2 fruit fly cellular contexts compared by ENCODE assay signal in the genomic region with DNA sequence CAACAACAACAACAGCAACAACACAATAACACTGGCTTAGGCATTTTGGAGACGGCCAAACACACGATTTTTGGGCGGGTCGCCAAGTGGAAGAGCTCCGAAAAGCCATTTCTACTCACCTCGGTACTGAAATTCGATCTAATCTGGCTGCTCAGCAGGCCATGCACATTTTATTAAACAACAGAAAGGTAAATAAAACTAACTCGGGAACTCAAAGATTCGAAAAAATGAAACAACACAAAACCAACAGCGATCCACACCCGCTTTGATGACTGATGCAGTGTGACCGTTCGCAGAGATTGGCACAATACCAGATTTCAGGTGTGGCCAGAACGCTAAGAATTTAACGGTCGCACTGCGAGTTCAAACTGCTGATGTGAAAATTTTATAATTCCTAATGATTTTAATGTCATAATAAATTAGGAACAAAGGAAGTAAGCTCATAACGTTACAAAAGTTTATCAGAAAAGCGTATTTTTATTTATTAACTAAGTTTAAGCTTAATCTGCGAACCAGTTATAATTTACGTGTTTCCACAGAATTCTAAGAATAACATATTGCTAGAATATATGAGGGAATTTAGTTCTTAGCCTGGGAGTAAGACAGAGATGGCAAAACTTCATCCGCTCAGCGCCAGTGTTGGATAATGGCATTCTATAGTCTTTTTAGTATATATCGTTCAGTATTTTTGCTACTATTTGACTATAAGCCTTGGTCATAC.
A peak's percentile ranks its signal among the peaks of the same experiment; 100 is the strongest.
TF ChIP-seq lines count a peak whose summit lies in the region.

TSS of gene Mcr (minus strand) at position 291 of the 721 bp plus-strand sequence.

TF ChIP-seq in whole organism, embryonic, 481 proteins besides CTCF, POLR2A, EP300 and RAD21 (continued from another document and continues in another):
- TF ChIP-seq Dek (tag; optimal IDR thresholded peaks at IDR 0.05; lab: Kevin White, UChicago), result peak; percentile 14
- TF ChIP-seq chif (GFP tag; optimal IDR thresholded peaks at IDR 0.05; lab: Kevin White, UChicago), result no peak
- TF ChIP-seq lilli (GFP tag; optimal IDR thresholded peaks at IDR 0.05; lab: Kevin White, UChicago), result peak; percentile 51
- TF ChIP-seq gfzf (GFP tag; optimal IDR thresholded peaks at IDR 0.05; lab: Kevin White, UChicago), result peak; percentile 88
- TF ChIP-seq CG4854 (GFP tag; optimal IDR thresholded peaks at IDR 0.05; lab: Kevin White, UChicago), result peak; percentile 2
- peak; percentile 34; the same call in 1 of the 3 replicates for TF ChIP-seq CG17361 (GFP tag; IDR thresholded peaks at IDR 0.05; lab: Robert Waterston, UW)
- peak; percentile 18 for TF ChIP-seq mam (GFP tag; optimal IDR thresholded peaks at IDR 0.05; lab: Kevin White, UChicago)
- TF ChIP-seq Rfx (GFP tag; IDR thresholded peaks at IDR 0.05; lab: Robert Waterston, UW), result peak; percentile 64
- TF ChIP-seq Scr (GFP tag; IDR thresholded peaks at IDR 0.05; lab: Robert Waterston, UW; ENCODE audit: partially characterized antibody), result peak; percentile 61
- TF ChIP-seq kay (GFP tag; optimal IDR thresholded peaks at IDR 0.05; lab: Kevin White, UChicago), result peak; percentile 50
- TF ChIP-seq D (optimal IDR thresholded peaks at IDR 0.05; lab: Kevin White, UChicago), result peak; percentile 47
- TF ChIP-seq D (GFP tag; optimal IDR thresholded peaks at IDR 0.05; lab: Kevin White, UChicago), result no peak
- TF ChIP-seq so (GFP tag; IDR thresholded peaks at IDR 0.05; lab: Robert Waterston, UW), result no peak
- peak; percentile 60 for TF ChIP-seq MESR4 (GFP tag; optimal IDR thresholded peaks at IDR 0.05; lab: Kevin White, UChicago)
- peak; percentile 23; the same call in 1 of the 2 replicates for TF ChIP-seq hbn (GFP tag; IDR thresholded peaks at IDR 0.05; lab: Robert Waterston, UW; ENCODE audit: partially characterized antibody)
- TF ChIP-seq CG18476 (GFP tag; optimal IDR thresholded peaks at IDR 0.05; lab: Kevin White, UChicago), result peak; percentile 38
- TF ChIP-seq prd (optimal IDR thresholded peaks at IDR 0.05; lab: Kevin White, UChicago), result no peak
- peak; percentile 28; the same call in 1 of the 3 replicates for TF ChIP-seq prd (GFP tag; IDR thresholded peaks at IDR 0.05; lab: Robert Waterston, UW)
- peak; percentile 8 for TF ChIP-seq CG1602 (GFP tag; optimal IDR thresholded peaks at IDR 0.05; lab: Kevin White, UChicago)
- no peak for TF ChIP-seq Asciz (GFP tag; optimal IDR thresholded peaks at IDR 0.05; lab: Kevin White, UChicago)
- no peak for TF ChIP-seq CG6813 (GFP tag; optimal IDR thresholded peaks at IDR 0.05; lab: Kevin White, UChicago)
- peak; percentile 48 for TF ChIP-seq nmo (GFP tag; optimal IDR thresholded peaks at IDR 0.05; lab: Kevin White, UChicago)
- TF ChIP-seq gem (tag; optimal IDR thresholded peaks at IDR 0.05; lab: Kevin White, UChicago), result peak; percentile 28
- peak; percentile 28 for TF ChIP-seq Bgb (GFP tag; IDR thresholded peaks at IDR 0.05; lab: Robert Waterston, UW; ENCODE audit: partially characterized antibody)
- TF ChIP-seq CG12391 (tag; optimal IDR thresholded peaks at IDR 0.05; lab: Kevin White, UChicago), result peak; percentile 31
- TF ChIP-seq Stat92E (GFP tag; optimal IDR thresholded peaks at IDR 0.05; lab: Kevin White, UChicago), result peak in 1 of 3 experiments; percentile 71
- TF ChIP-seq CG8359 (GFP tag; optimal IDR thresholded peaks at IDR 0.05; lab: Kevin White, UChicago; ENCODE audit: borderline replicate concordance), result no peak
- peak; percentile 0 for TF ChIP-seq HLHmδ (GFP tag; optimal IDR thresholded peaks at IDR 0.05; lab: Kevin White, UChicago)
- TF ChIP-seq oc (tag; optimal IDR thresholded peaks at IDR 0.05; lab: Kevin White, UChicago), result no peak
- TF ChIP-seq Fer1 (GFP tag; optimal IDR thresholded peaks at IDR 0.05; lab: Kevin White, UChicago), result no peak
- TF ChIP-seq Neu2 (GFP tag; optimal IDR thresholded peaks at IDR 0.05; lab: Kevin White, UChicago; ENCODE audit: borderline replicate concordance), result peak; percentile 19
- peak; percentile 28 for TF ChIP-seq CG13775 (GFP tag; optimal IDR thresholded peaks at IDR 0.05; lab: Kevin White, UChicago)
- no peak for TF ChIP-seq bowl (GFP tag; IDR thresholded peaks at IDR 0.05; lab: Robert Waterston, UW)
- TF ChIP-seq Fer3 (tag; optimal IDR thresholded peaks at IDR 0.05; lab: Kevin White, UChicago), result no peak
- TF ChIP-seq Hr3 (GFP tag; optimal IDR thresholded peaks at IDR 0.05; lab: Kevin White, UChicago), result no peak
- peak; percentile 33 for TF ChIP-seq Xbp1 (GFP tag; optimal IDR thresholded peaks at IDR 0.05; lab: Kevin White, UChicago)
- TF ChIP-seq inv (GFP tag; IDR thresholded peaks at IDR 0.05; lab: Robert Waterston, UW; ENCODE audit: partially characterized antibody), result peak; percentile 35; the same call in 1 of the 2 replicates
- TF ChIP-seq croc (GFP tag; conservative IDR thresholded peaks at IDR 0.05; lab: Robert Waterston, UW), result no peak
- peak; percentile 9 for TF ChIP-seq Chrac-16 (GFP tag; optimal IDR thresholded peaks at IDR 0.05; lab: Kevin White, UChicago)
- TF ChIP-seq CG2712 (tag; optimal IDR thresholded peaks at IDR 0.05; lab: Kevin White, UChicago), result peak; percentile 34
- TF ChIP-seq CG4820 (GFP tag; optimal IDR thresholded peaks at IDR 0.05; lab: Kevin White, UChicago), result peak; percentile 6
- TF ChIP-seq unc-4 (GFP tag; IDR thresholded peaks at IDR 0.05; lab: Robert Waterston, UW; ENCODE audit: partially characterized antibody), result peak; percentile 57
- peak; percentile 8 for TF ChIP-seq CG4424 (GFP tag; optimal IDR thresholded peaks at IDR 0.05; lab: Kevin White, UChicago)
- TF ChIP-seq HLH4C (GFP tag; IDR thresholded peaks at IDR 0.05; lab: Robert Waterston, UW; ENCODE audit: partially characterized antibody), result peak; percentile 42; the same call in 1 of the 3 replicates
- TF ChIP-seq Opbp (GFP tag; IDR thresholded peaks at IDR 0.05; lab: Robert Waterston, UW; ENCODE audit: partially characterized antibody), result peak; percentile 50; the same call in 1 of the 3 replicates
- TF ChIP-seq ash1 (GFP tag; optimal IDR thresholded peaks at IDR 0.05; lab: Kevin White, UChicago), result no peak
- TF ChIP-seq pzg (GFP tag; optimal IDR thresholded peaks at IDR 0.05; lab: Kevin White, UChicago), result peak; percentile 70
- peak; percentile 48; the same call in 1 of the 3 replicates for TF ChIP-seq knrl (GFP tag; IDR thresholded peaks at IDR 0.05; lab: Robert Waterston, UW; ENCODE audit: partially characterized antibody)
- TF ChIP-seq CG11504 (tag; optimal IDR thresholded peaks at IDR 0.05; lab: Kevin White, UChicago), result peak; percentile 21
- TF ChIP-seq MTF-1 (GFP tag; optimal IDR thresholded peaks at IDR 0.05; lab: Kevin White, UChicago; ENCODE audit: borderline replicate concordance), result no peak
- no peak for TF ChIP-seq CG4730 (GFP tag; IDR thresholded peaks at IDR 0.05; lab: Robert Waterston, UW)
- TF ChIP-seq Ets65A (GFP tag; lab: Kevin White, UChicago), result peak; percentile 38
- peak; percentile 74 for TF ChIP-seq CG33213 (GFP tag; optimal IDR thresholded peaks at IDR 0.05; lab: Kevin White, UChicago)
- peak; percentile 75 for TF ChIP-seq CG14710 (tag; optimal IDR thresholded peaks at IDR 0.05; lab: Kevin White, UChicago)
- peak; percentile 50 for TF ChIP-seq CG2116 (GFP tag; optimal IDR thresholded peaks at IDR 0.05; lab: Kevin White, UChicago)
- TF ChIP-seq CG10654 (GFP tag; optimal IDR thresholded peaks at IDR 0.05; lab: Kevin White, UChicago), result peak; percentile 12
- peak; percentile 48 for TF ChIP-seq trem (tag; optimal IDR thresholded peaks at IDR 0.05; lab: Kevin White, UChicago)

TF ChIP-seq in whole organism, prepupa, 60 proteins besides CTCF, POLR2A, EP300 and RAD21 (continued from another document):
- no peak for TF ChIP-seq Lpt (GFP tag; optimal IDR thresholded peaks at IDR 0.05; lab: Kevin White, UChicago)
- TF ChIP-seq CG16779 (tag; optimal IDR thresholded peaks at IDR 0.05; lab: Kevin White, UChicago), result no peak
- no peak for TF ChIP-seq Ets96B (tag; optimal IDR thresholded peaks at IDR 0.05; lab: Kevin White, UChicago)
- TF ChIP-seq CG8319 (GFP tag; optimal IDR thresholded peaks at IDR 0.05; lab: Kevin White, UChicago), result no peak
- peak; percentile 20 for TF ChIP-seq pdm3 (GFP tag; optimal IDR thresholded peaks at IDR 0.05; lab: Kevin White, UChicago)
- TF ChIP-seq Sox15 (GFP tag; optimal IDR thresholded peaks at IDR 0.05; lab: Kevin White, UChicago), result no peak
- TF ChIP-seq vri (GFP tag; optimal IDR thresholded peaks at IDR 0.05; lab: Kevin White, UChicago), result no peak
- TF ChIP-seq cyc (GFP tag; optimal IDR thresholded peaks at IDR 0.05; lab: Kevin White, UChicago), result peak; percentile 10
- no peak for TF ChIP-seq CG3919 (GFP tag; optimal IDR thresholded peaks at IDR 0.05; lab: Kevin White, UChicago)
- no peak for TF ChIP-seq Sox14 (GFP tag; optimal IDR thresholded peaks at IDR 0.05; lab: Kevin White, UChicago)
- TF ChIP-seq CG8632 (GFP tag; optimal IDR thresholded peaks at IDR 0.05; lab: Kevin White, UChicago), result no peak
- TF ChIP-seq CG11902 (GFP tag; optimal IDR thresholded peaks at IDR 0.05; lab: Kevin White, UChicago), result no peak
- peak; percentile 20 for TF ChIP-seq Eip75B (GFP tag; optimal IDR thresholded peaks at IDR 0.05; lab: Kevin White, UChicago)
- no peak for TF ChIP-seq CG1621 (tag; optimal IDR thresholded peaks at IDR 0.05; lab: Kevin White, UChicago)
- TF ChIP-seq CG7368 (GFP tag; optimal IDR thresholded peaks at IDR 0.05; lab: Kevin White, UChicago), result no peak
- no peak for TF ChIP-seq OdsH (GFP tag; optimal IDR thresholded peaks at IDR 0.05; lab: Kevin White, UChicago)
- no peak for TF ChIP-seq achi (GFP tag; optimal IDR thresholded peaks at IDR 0.05; lab: Kevin White, UChicago)
- no peak for TF ChIP-seq CG4318 (GFP tag; optimal IDR thresholded peaks at IDR 0.05; lab: Kevin White, UChicago)
- no peak for TF ChIP-seq fkh (GFP tag; optimal IDR thresholded peaks at IDR 0.05; lab: Kevin White, UChicago)
- TF ChIP-seq CG6792 (GFP tag; optimal IDR thresholded peaks at IDR 0.05; lab: Kevin White, UChicago), result no peak
- peak; percentile 56 for TF ChIP-seq Eip78C (GFP tag; lab: Kevin White, UChicago)
- no peak for TF ChIP-seq Eip93F (GFP tag; optimal IDR thresholded peaks at IDR 0.05; lab: Kevin White, UChicago)
- peak; percentile 22 for TF ChIP-seq topi (GFP tag; optimal IDR thresholded peaks at IDR 0.05; lab: Kevin White, UChicago)
- no peak for TF ChIP-seq CG6808 (GFP tag; optimal IDR thresholded peaks at IDR 0.05; lab: Kevin White, UChicago)
- TF ChIP-seq CG10631 (GFP tag; optimal IDR thresholded peaks at IDR 0.05; lab: Kevin White, UChicago), result peak; percentile 36
- no peak for TF ChIP-seq dac (GFP tag; optimal IDR thresholded peaks at IDR 0.05; lab: Kevin White, UChicago)
- no peak for TF ChIP-seq Smox (GFP tag; optimal IDR thresholded peaks at IDR 0.05; lab: Kevin White, UChicago)
- TF ChIP-seq Gug (GFP tag; IDR thresholded peaks at IDR 0.05; lab: Robert Waterston, UW), result no peak
- peak; percentile 41 for TF ChIP-seq CG6854 (GFP tag; optimal IDR thresholded peaks at IDR 0.05; lab: Kevin White, UChicago)
- no peak for TF ChIP-seq CG11762 (GFP tag; optimal IDR thresholded peaks at IDR 0.05; lab: Kevin White, UChicago; ENCODE audit: insufficient read depth)
- TF ChIP-seq fd59A (GFP tag; optimal IDR thresholded peaks at IDR 0.05; lab: Kevin White, UChicago), result no peak
- TF ChIP-seq CG3032 (tag; optimal IDR thresholded peaks at IDR 0.05; lab: Kevin White, UChicago), result no peak
- TF ChIP-seq esn (GFP tag; optimal IDR thresholded peaks at IDR 0.05; lab: Kevin White, UChicago), result no peak
- peak; percentile 15 for TF ChIP-seq CG31627 (GFP tag; optimal IDR thresholded peaks at IDR 0.05; lab: Kevin White, UChicago)
- TF ChIP-seq net (GFP tag; optimal IDR thresholded peaks at IDR 0.05; lab: Kevin White, UChicago), result no peak
- TF ChIP-seq svp (GFP tag; lab: Kevin White, UChicago), result no peak
- no peak for TF ChIP-seq Blimp-1 (GFP tag; optimal IDR thresholded peaks at IDR 0.05; lab: Kevin White, UChicago)
- no peak for TF ChIP-seq salr (GFP tag; optimal IDR thresholded peaks at IDR 0.05; lab: Kevin White, UChicago)
- no peak for TF ChIP-seq spab (GFP tag; optimal IDR thresholded peaks at IDR 0.05; lab: Kevin White, UChicago)
